Fruit fly (Drosophila melanogaster) whole organism, adult: Measurements from ENCODE around the gene CG11369.
A peak's percentile ranks its signal among the peaks of the same experiment; 100 is the strongest.

ENCODE experiments used
- CG12768 ChIP-seq: fragments of 200-800 bp; sonication (Bioruptor generic); optimal IDR thresholded peaks from 2 replicates; lab custom pipeline; 2017; ENCODE audit warnings: missing biosample characterization, missing genetic modification characterization, mild to moderate bottlenecking, moderate library complexity, missing genetic modification reagents
- CG7045 ChIP-seq: fragments of 200-800 bp; sonication (Bioruptor generic); optimal IDR thresholded peaks from 2 replicates; lab custom pipeline; 2017; ENCODE audit warnings: missing biosample characterization, mild to moderate bottlenecking, missing genetic modification characterization
- CG7101 ChIP-seq: fragments of 200-800 bp; sonication (Bioruptor generic); optimal IDR thresholded peaks from 2 replicates; lab custom pipeline; 2018; ENCODE audit warnings: missing biosample characterization, mild to moderate bottlenecking, missing genetic modification characterization, moderate library complexity
- Clk ChIP-seq: fragments of 200-800 bp; sonication (Bioruptor generic); optimal IDR thresholded peaks from 2 replicates; lab custom pipeline; 2017; ENCODE audit warnings: missing biosample characterization, missing genetic modification characterization
- bab1 ChIP-seq: fragments of 200-800 bp; sonication (Bioruptor generic); optimal IDR thresholded peaks from 3 replicates; lab custom pipeline; 2019; ENCODE audit warnings: missing biosample characterization, mild to moderate bottlenecking, missing genetic modification characterization, moderate library complexity
- kay ChIP-seq: fragments of 200-800 bp; sonication (Bioruptor generic); peaks from one replicate; lab custom pipeline; 2016; ENCODE audit warnings: missing biosample characterization, missing genetic modification characterization, borderline replicate concordance
- pad ChIP-seq: fragments of 200-800 bp; sonication (Bioruptor generic); optimal IDR thresholded peaks from 3 replicates; lab custom pipeline; 2017; ENCODE audit warnings: missing biosample characterization, missing genetic modification characterization, mild to moderate bottlenecking, moderate library complexity, missing genetic modification reagents
- toe ChIP-seq: fragments of 200-800 bp; sonication (Bioruptor generic); optimal IDR thresholded peaks from 2 replicates; lab custom pipeline; 2016; ENCODE audit warnings: missing biosample characterization, missing genetic modification characterization

DNA sequence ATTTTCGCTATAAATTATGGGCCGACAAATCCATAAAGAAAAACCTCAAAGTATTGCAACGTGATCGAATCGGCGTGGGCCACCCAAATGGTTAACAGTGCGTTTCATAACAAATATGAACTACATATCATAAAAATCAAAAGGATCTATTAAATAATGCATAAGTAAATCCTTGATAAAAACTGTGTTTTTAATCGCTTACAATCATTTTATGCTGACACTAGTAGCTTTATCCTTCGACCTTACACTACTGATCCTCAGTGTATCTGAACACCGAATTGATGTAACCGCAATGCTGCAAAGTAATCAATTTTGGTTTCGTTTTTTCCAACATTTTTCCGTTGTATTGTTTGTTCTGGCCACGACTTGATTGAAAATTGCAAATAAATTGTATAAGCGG is 11.5 kb upstream of the CG11369 start:
- TF ChIP-seq pad (GFP tag; lab: Kevin White, UChicago): no peak
- no peak for TF ChIP-seq CG7045 (GFP tag; lab: Kevin White, UChicago)
- no peak for TF ChIP-seq CG7101 (tag; lab: Kevin White, UChicago)
- no peak for TF ChIP-seq toe
- no peak for TF ChIP-seq kay (GFP tag; lab: Kevin White, UChicago)
- TF ChIP-seq CG12768 (GFP tag; lab: Kevin White, UChicago): no peak
- peak; percentile 47 for TF ChIP-seq bab1 (GFP tag; lab: Kevin White, UChicago)
- TF ChIP-seq Clk: no peak
